Fruit fly (Drosophila melanogaster) whole organism, embryonic: ENCODE results near the gene CG6040.

ENCODE experiments used
- Bgb ChIP-seq: fragments of 200-800 bp; sonication (Bioruptor generic); IDR thresholded peaks from 2 replicates; pipeline ENCODE4 v1.3.6; 2022; ENCODE audit warnings: missing biosample characterization, missing genetic modification characterization; ENCODE audit not compliant: partially characterized antibody
- C15 ChIP-seq: fragments of 200-800 bp; sonication (Bioruptor generic); IDR thresholded peaks from 3 replicates; pipeline ENCODE4 v1.3.6; 2022; ENCODE audit warnings: missing biosample characterization, missing genetic modification characterization
- CG10274 ChIP-seq: fragments of 200-800 bp; sonication (Bioruptor generic); optimal IDR thresholded peaks from 3 replicates; lab custom pipeline; 2017; ENCODE audit warnings: missing biosample characterization, mild to moderate bottlenecking, missing genetic modification characterization
- CG11093 ChIP-seq: fragments of 200-800 bp; sonication (Bioruptor generic); IDR thresholded peaks from 3 replicates; pipeline ENCODE4 v1.3.6; 2022; ENCODE audit warnings: missing biosample characterization, missing genetic modification characterization
- CG13296 ChIP-seq: fragments of 200-800 bp; sonication (Bioruptor generic); optimal IDR thresholded peaks from 3 replicates; lab custom pipeline; 2018; ENCODE audit warnings: missing biosample characterization, mild to moderate bottlenecking, missing genetic modification characterization
- CG14667 ChIP-seq: fragments of 200-800 bp; sonication (Bioruptor generic); IDR thresholded peaks from 2 replicates; pipeline ENCODE4 v1.3.6; 2022; ENCODE audit warnings: missing biosample characterization, missing genetic modification characterization
- CG15479 ChIP-seq: fragments of 200-800 bp; sonication (Bioruptor generic); optimal IDR thresholded peaks from 3 replicates; lab custom pipeline; 2019; ENCODE audit warnings: missing biosample characterization, mild to moderate bottlenecking, missing genetic modification characterization, moderate library complexity
- CG17186 ChIP-seq: fragments of 200-800 bp; sonication (Bioruptor generic); optimal IDR thresholded peaks from 3 replicates; lab custom pipeline; 2017; ENCODE audit warnings: missing biosample characterization, missing genetic modification reagents, missing genetic modification characterization
- CG17328 ChIP-seq: fragments of 200-800 bp; sonication (Bioruptor generic); IDR thresholded peaks from 2 replicates; pipeline ENCODE4 v1.3.6; 2022; ENCODE audit warnings: missing biosample characterization, missing genetic modification characterization
- CG2129 ChIP-seq: fragments of 200-800 bp; sonication (Bioruptor generic); IDR thresholded peaks from 2 replicates; pipeline ENCODE4 v1.3.6; 2022; ENCODE audit warnings: missing biosample characterization, missing genetic modification characterization; ENCODE audit not compliant: partially characterized antibody
- CG31441 ChIP-seq: fragments of 200-800 bp; sonication (Bioruptor generic); IDR thresholded peaks from 2 replicates; pipeline ENCODE4 v1.3.6; 2022; ENCODE audit warnings: missing biosample characterization, missing genetic modification characterization
- CG6272 ChIP-seq: fragments of 200-800 bp; sonication (Bioruptor generic); IDR thresholded peaks from 2 replicates; pipeline ENCODE4 v1.3.6; 2022; ENCODE audit warnings: missing biosample characterization, missing genetic modification characterization
- CG6791 ChIP-seq: fragments of 200-800 bp; sonication (Bioruptor generic); IDR thresholded peaks from 3 replicates; pipeline ENCODE4 v1.3.6; 2022; ENCODE audit warnings: missing biosample characterization, missing genetic modification characterization; ENCODE audit not compliant: partially characterized antibody
- CG7271 ChIP-seq: fragments of 200-800 bp; sonication (Bioruptor generic); optimal IDR thresholded peaks from 2 replicates; lab custom pipeline; 2018; ENCODE audit warnings: missing biosample characterization, mild to moderate bottlenecking, missing genetic modification characterization, moderate library complexity
- CG7987 ChIP-seq: fragments of 200-800 bp; sonication (Bioruptor generic); optimal IDR thresholded peaks from 2 replicates; lab custom pipeline; 2018; ENCODE audit warnings: missing biosample characterization, mild to moderate bottlenecking, missing genetic modification characterization, moderate library complexity
- CG8290 ChIP-seq, 3 experiments: fragments of 200-800 bp; sonication (Bioruptor generic); optimal IDR thresholded peaks; 2 replicates each; lab custom pipeline; 2016 to 2019; ENCODE audit warnings: missing biosample characterization in 3 of 3, missing genetic modification characterization in 3 of 3, mild to moderate bottlenecking in 2 of 3, moderate library complexity in 1 of 3
- CG9727 ChIP-seq: fragments of 200-800 bp; sonication (Bioruptor generic); optimal IDR thresholded peaks from 3 replicates; lab custom pipeline; 2017; ENCODE audit warnings: missing biosample characterization, mild to moderate bottlenecking, missing genetic modification characterization
- Chrac-16 ChIP-seq: fragments of 200-800 bp; sonication (Bioruptor generic); optimal IDR thresholded peaks from 3 replicates; lab custom pipeline; 2016; ENCODE audit warnings: missing biosample characterization, missing genetic modification characterization
- Doc3 ChIP-seq: fragments of 200-800 bp; sonication (Bioruptor generic); IDR thresholded peaks from 3 replicates; pipeline ENCODE4 v1.3.6; 2022; ENCODE audit warnings: missing biosample characterization, missing genetic modification characterization; ENCODE audit not compliant: partially characterized antibody
- E2f1 ChIP-seq: fragments of 200-800 bp; sonication (Bioruptor generic); IDR thresholded peaks from 2 replicates; pipeline ENCODE4 v1.3.6; 2022; ENCODE audit warnings: missing biosample characterization, missing genetic modification characterization
- ERR ChIP-seq: fragments of 200-800 bp; sonication (Bioruptor generic); optimal IDR thresholded peaks from 2 replicates; lab custom pipeline; 2016; ENCODE audit warnings: missing biosample characterization, missing genetic modification characterization
- Fer3 ChIP-seq: fragments of 200-800 bp; sonication (Bioruptor generic); optimal IDR thresholded peaks from 2 replicates; lab custom pipeline; 2018; ENCODE audit warnings: missing biosample characterization, mild to moderate bottlenecking, missing genetic modification characterization, moderate library complexity
- GATAe ChIP-seq: fragments of 200-800 bp; sonication (Bioruptor generic); conservative IDR thresholded peaks from 2 replicates; pipeline ENCODE4 v1.3.6; 2022; ENCODE audit warnings: missing biosample characterization, missing genetic modification characterization
- Gsc ChIP-seq: fragments of 200-800 bp; sonication (Bioruptor generic); IDR thresholded peaks from 2 replicates; pipeline ENCODE4 v1.3.6; 2022; ENCODE audit warnings: missing biosample characterization, missing genetic modification characterization
- Gug ChIP-seq: fragments of 200-800 bp; sonication (Bioruptor generic); IDR thresholded peaks from 4 replicates; pipeline ENCODE4 v1.3.6; 2022; ENCODE audit warnings: missing biosample characterization, missing genetic modification characterization
- Meics ChIP-seq: fragments of 200-800 bp; sonication (Bioruptor generic); optimal IDR thresholded peaks from 2 replicates; lab custom pipeline; 2017; ENCODE audit warnings: missing biosample characterization, mild to moderate bottlenecking, missing genetic modification characterization
- NK7.1 ChIP-seq: fragments of 200-800 bp; sonication (Bioruptor generic); optimal IDR thresholded peaks from 3 replicates; lab custom pipeline; 2016; ENCODE audit warnings: missing biosample characterization, missing genetic modification characterization
- Nf-YC ChIP-seq: fragments of 200-800 bp; optimal IDR thresholded peaks from 3 replicates; lab custom pipeline; 2019; ENCODE audit warnings: missing biosample characterization, mild to moderate bottlenecking, missing genetic modification characterization, moderate library complexity
- Oli ChIP-seq: fragments of 200-800 bp; sonication (Bioruptor generic); optimal IDR thresholded peaks from 2 replicates; lab custom pipeline; 2018; ENCODE audit warnings: missing biosample characterization, mild to moderate bottlenecking, missing genetic modification characterization, moderate library complexity
- Ptx1 ChIP-seq: fragments of 200-800 bp; sonication (Bioruptor generic); IDR thresholded peaks from 2 replicates; pipeline ENCODE4 v1.3.6; 2022; ENCODE audit warnings: missing biosample characterization, missing genetic modification characterization
- Rx ChIP-seq: fragments of 200-800 bp; sonication (Bioruptor generic); IDR thresholded peaks from 2 replicates; pipeline ENCODE4 v1.3.6; 2022; ENCODE audit warnings: missing biosample characterization, missing genetic modification characterization
- Ssrp ChIP-seq: fragments of 200-800 bp; sonication (Bioruptor generic); optimal IDR thresholded peaks from 2 replicates; lab custom pipeline; 2018; ENCODE audit warnings: missing biosample characterization, mild to moderate bottlenecking, missing genetic modification characterization, moderate library complexity
- ara ChIP-seq: fragments of 200-800 bp; sonication (Bioruptor generic); IDR thresholded peaks from 2 replicates; pipeline ENCODE4 v1.3.6; 2022; ENCODE audit warnings: missing biosample characterization, missing genetic modification characterization
- bowl ChIP-seq: fragments of 200-800 bp; sonication (Bioruptor generic); IDR thresholded peaks from 2 replicates; pipeline ENCODE4 v1.3.6; 2022; ENCODE audit warnings: missing biosample characterization, missing genetic modification characterization
- caup ChIP-seq: fragments of 200-800 bp; sonication (Bioruptor generic); optimal IDR thresholded peaks from 3 replicates; lab custom pipeline; 2017; ENCODE audit warnings: missing biosample characterization, mild to moderate bottlenecking, missing genetic modification characterization, moderate library complexity; ENCODE audit not compliant: severe bottlenecking
- cwo ChIP-seq: fragments of 200-800 bp; sonication (Bioruptor generic); optimal IDR thresholded peaks from 3 replicates; lab custom pipeline; 2017; ENCODE audit warnings: missing biosample characterization, missing genetic modification characterization, mild to moderate bottlenecking, moderate library complexity, missing genetic modification reagents
- gce ChIP-seq: fragments of 200-800 bp; sonication (Bioruptor generic); IDR thresholded peaks from 3 replicates; pipeline ENCODE4 v1.3.6; 2022; ENCODE audit warnings: missing biosample characterization, missing genetic modification characterization
- gem ChIP-seq: fragments of 200-800 bp; sonication (Bioruptor generic); optimal IDR thresholded peaks from 2 replicates; lab custom pipeline; 2019; ENCODE audit warnings: missing biosample characterization, mild to moderate bottlenecking, missing genetic modification characterization, moderate library complexity
- her ChIP-seq: fragments of 200-800 bp; sonication (Bioruptor generic); optimal IDR thresholded peaks from 2 replicates; lab custom pipeline; 2016; ENCODE audit warnings: missing biosample characterization, missing genetic modification characterization
- inv ChIP-seq: fragments of 200-800 bp; sonication (Bioruptor generic); IDR thresholded peaks from 2 replicates; pipeline ENCODE4 v1.3.6; 2022; ENCODE audit warnings: missing biosample characterization, missing genetic modification characterization; ENCODE audit not compliant: partially characterized antibody
- klu ChIP-seq: fragments of 200-800 bp; sonication (Bioruptor generic); IDR thresholded peaks from 2 replicates; pipeline ENCODE4 v1.3.6; 2022; ENCODE audit warnings: missing biosample characterization, missing genetic modification characterization
- pb ChIP-seq: fragments of 200-800 bp; sonication (Bioruptor generic); optimal IDR thresholded peaks from 3 replicates; lab custom pipeline; 2016; ENCODE audit warnings: missing biosample characterization, missing genetic modification characterization
- pros ChIP-seq: fragments of 200-800 bp; sonication (Bioruptor generic); optimal IDR thresholded peaks from 3 replicates; lab custom pipeline; 2019; ENCODE audit warnings: missing biosample characterization, mild to moderate bottlenecking, missing genetic modification characterization, moderate library complexity
- row ChIP-seq: fragments of 200-800 bp; sonication (Bioruptor generic); IDR thresholded peaks from 3 replicates; pipeline ENCODE4 v1.3.6; 2022; ENCODE audit warnings: missing biosample characterization, missing genetic modification characterization
- sens ChIP-seq: fragments of 200-800 bp; sonication (Bioruptor generic); peaks from one replicate; lab custom pipeline; 2016; ENCODE audit warnings: missing biosample characterization, missing genetic modification characterization
- slou ChIP-seq: fragments of 200-800 bp; sonication (Bioruptor generic); optimal IDR thresholded peaks from 3 replicates; lab custom pipeline; 2016; ENCODE audit warnings: missing biosample characterization, missing genetic modification characterization
- so ChIP-seq: fragments of 200-800 bp; sonication (Bioruptor generic); IDR thresholded peaks from 3 replicates; pipeline ENCODE4 v1.3.6; 2022; ENCODE audit warnings: missing biosample characterization, missing genetic modification characterization
- tio ChIP-seq: fragments of 200-800 bp; sonication (Bioruptor generic); optimal IDR thresholded peaks from 2 replicates; lab custom pipeline; 2017; ENCODE audit warnings: missing biosample characterization, missing genetic modification characterization, inconsistent platforms
- tup ChIP-seq: fragments of 200-800 bp; sonication (Bioruptor generic); optimal IDR thresholded peaks from 2 replicates; lab custom pipeline; 2016; ENCODE audit warnings: missing biosample characterization, mild to moderate bottlenecking, missing genetic modification characterization, moderate library complexity

CG6040 gene

DNA sequence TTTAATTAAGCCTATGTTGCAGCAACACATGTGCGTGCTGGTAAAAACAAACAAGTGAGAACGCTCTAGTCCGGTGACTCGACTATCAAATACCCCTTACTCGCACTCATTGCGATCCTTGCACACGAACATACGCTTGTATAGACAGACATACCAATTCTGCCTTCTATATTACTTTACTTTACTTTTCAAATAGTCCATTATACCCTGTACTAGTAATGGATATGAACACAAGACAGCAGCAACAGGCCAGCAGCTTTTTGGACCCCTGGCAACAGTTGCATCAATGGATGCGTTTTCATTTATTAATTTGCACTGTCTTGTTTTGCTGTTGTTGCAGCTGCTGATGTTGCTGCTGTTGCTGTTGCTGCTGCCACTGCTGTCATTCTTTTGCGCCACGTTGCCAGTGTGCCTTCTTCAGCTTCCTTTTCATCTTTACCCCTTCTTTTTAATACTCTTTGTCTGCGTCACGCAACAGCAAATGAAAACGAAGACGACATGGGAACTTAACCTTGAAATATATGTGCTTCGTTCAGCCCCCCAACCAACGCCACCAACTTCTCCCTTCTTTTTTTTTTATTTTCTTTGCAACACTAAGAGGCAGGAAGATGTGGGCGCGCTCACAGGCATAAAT, 21.9 kb downstream of the CG6040 start (continued):
- TF ChIP-seq Bgb (GFP tag; lab: Robert Waterston, UW) (no peak), Nf-YC (tag; lab: Kevin White, UChicago) (no peak), CG31441 (GFP tag; lab: Robert Waterston, UW) (no peak), CG17186 (no peak), NK7.1 (no peak), Gug (GFP tag; lab: Robert Waterston, UW) (peak; percentile 52; the same call in 2 of the 4 replicates), ara (GFP tag; lab: Robert Waterston, UW) (peak; percentile 79), Doc3 (no peak), Rx (GFP tag; lab: Robert Waterston, UW) (0 out of 2 replicates have a peak, but pooled peaks have one; percentile 17), Ptx1 (GFP tag; lab: Robert Waterston, UW) (peak; percentile 67), CG14667 (GFP tag; lab: Robert Waterston, UW) (peak; percentile 56; the same call in 1 of the 2 replicates), klu (no peak), her (GFP tag; lab: Kevin White, UChicago) (no peak), Oli (tag; lab: Kevin White, UChicago) (peak; percentile 18), CG17328 (GFP tag; lab: Robert Waterston, UW) (peak; percentile 69), Meics (GFP tag; lab: Kevin White, UChicago) (no peak), Ssrp (peak; percentile 20), CG7987 (GFP tag; lab: Kevin White, UChicago) (no peak), CG11093 (GFP tag; lab: Robert Waterston, UW) (no peak), gem (no peak), GATAe (GFP tag; lab: Robert Waterston, UW) (no peak), CG15479 (GFP tag; lab: Kevin White, UChicago) (no peak), CG8290 (GFP tag; optimal IDR thresholded peaks at IDR 0.05; lab: Kevin White, UChicago) (no peak), CG8290 (tag; optimal IDR thresholded peaks at IDR 0.05; lab: Kevin White, UChicago) (no peak), CG7271 (tag; lab: Kevin White, UChicago) (no peak), caup (GFP tag; lab: Kevin White, UChicago) (no peak), CG6272 (GFP tag; lab: Robert Waterston, UW) (peak; percentile 5; the same call in 1 of the 2 replicates), sens (GFP tag; lab: Kevin White, UChicago) (no peak), pros (no peak), tup (GFP tag; lab: Kevin White, UChicago) (no peak), CG13296 (GFP tag; lab: Kevin White, UChicago) (no peak), bowl (GFP tag; lab: Robert Waterston, UW) (no peak), tio (GFP tag; lab: Kevin White, UChicago) (peak; percentile 10), Chrac-16 (GFP tag; lab: Kevin White, UChicago) (peak; percentile 27), inv (GFP tag; lab: Robert Waterston, UW) (no peak), CG10274 (GFP tag; lab: Kevin White, UChicago) (no peak), Gsc (GFP tag; lab: Robert Waterston, UW) (0 out of 2 replicates have a peak, but pooled peaks have one; percentile 25), gce (GFP tag; lab: Robert Waterston, UW) (0 out of 3 replicates have a peak, but pooled peaks have one; percentile 31), Fer3 (tag; lab: Kevin White, UChicago) (no peak), C15 (no peak), slou (GFP tag; lab: Kevin White, UChicago) (no peak), cwo (no peak), row (GFP tag; lab: Robert Waterston, UW) (peak; percentile 62), E2f1 (GFP tag; lab: Robert Waterston, UW) (0 out of 2 replicates have a peak, but pooled peaks have one; percentile 10), ERR (GFP tag; lab: Kevin White, UChicago) (no peak), pb (no peak), CG2129 (GFP tag; lab: Robert Waterston, UW) (no peak), so (GFP tag; lab: Robert Waterston, UW) (0 out of 3 replicates have a peak, but pooled peaks have one; percentile 40), CG9727 (GFP tag; lab: Kevin White, UChicago) (peak; percentile 9), CG6791 (GFP tag; lab: Robert Waterston, UW) (no peak)
